Worm (Caenorhabditis elegans): ENCODE results near the gene mxl-2.
A peak's percentile ranks its signal among the peaks of the same experiment; 100 is the strongest.

ce11 chrIII:227033-227432 is 39.1 kb upstream of the mxl-2 start:
- no peak for TF ChIP-seq T22C8.4 (GFP tag; IDR thresholded peaks at IDR 0.05)
- TF ChIP-seq flt-1 (GFP tag; IDR thresholded peaks at IDR 0.05), result 0 out of 2 replicates have a peak, but pooled peaks have one; percentile 38
- TF ChIP-seq tab-1 (GFP tag; IDR thresholded peaks at IDR 0.05), result no peak
- TF ChIP-seq ztf-29 (GFP tag; IDR thresholded peaks at IDR 0.05), result no peak
- TF ChIP-seq ref-1 (GFP tag; conservative IDR thresholded peaks at IDR 0.05), result no peak
- no peak for TF ChIP-seq klf-2 (GFP tag; conservative IDR thresholded peaks at IDR 0.05)

Data from whole organism, midembryonic.